Fruit fly (Drosophila melanogaster): ENCODE measurements around the gene nkd.

nkd gene

dm6 chr3L:19032676-19033075, 12.6 kb downstream of the nkd start:
- no peak for TF ChIP-seq noc (tag; optimal IDR thresholded peaks at IDR 0.05)

dm6 chr3L:19031858-19032257, 13.4 kb downstream of the nkd start:
- no peak for TF ChIP-seq noc (tag; optimal IDR thresholded peaks at IDR 0.05)

- TF ChIP-seq noc (tag; optimal IDR thresholded peaks at IDR 0.05), result no peak
Observed at dm6 chr3L:19027172-19027571, 18.1 kb downstream of the nkd start.

dm6 chr3L:19024800-19025199, 20.4 kb downstream of the nkd start:
- TF ChIP-seq noc (tag; optimal IDR thresholded peaks at IDR 0.05), result no peak

dm6 chr3L:19021701-19022100, 23.5 kb downstream of the nkd start:
- no peak for TF ChIP-seq noc (tag; optimal IDR thresholded peaks at IDR 0.05)

dm6 chr3L:19020467-19020866, 24.8 kb downstream of the nkd start:
- no peak for TF ChIP-seq noc (tag; optimal IDR thresholded peaks at IDR 0.05)

dm6 chr3L:19019308-19019749, 25.9 kb downstream of the nkd start:
- TF ChIP-seq noc (tag; optimal IDR thresholded peaks at IDR 0.05), result peak; percentile 86

dm6 chr3L:19018440-19018839, 26.8 kb downstream of the nkd start:
- no peak for TF ChIP-seq noc (tag; optimal IDR thresholded peaks at IDR 0.05)

dm6 chr3L:19016805-19017161, 28.5 kb downstream of the nkd start:
- TF ChIP-seq noc (tag; optimal IDR thresholded peaks at IDR 0.05), result no peak

- peak; percentile 65 for TF ChIP-seq noc (tag; optimal IDR thresholded peaks at IDR 0.05)
Observed at dm6 chr3L:19016133-19016804, 29.0 kb downstream of the nkd start.

dm6 chr3L:19015454-19016054, 29.7 kb downstream of the nkd start:
- peak; percentile 90 for TF ChIP-seq noc (tag; optimal IDR thresholded peaks at IDR 0.05)

- no peak for TF ChIP-seq noc (tag; optimal IDR thresholded peaks at IDR 0.05)
Observed at dm6 chr3L:19014802-19015201, 30.4 kb downstream of the nkd start.

dm6 chr3L:19014090-19014489, 31.2 kb downstream of the nkd start:
- no peak for TF ChIP-seq noc (tag; optimal IDR thresholded peaks at IDR 0.05)

- no peak for TF ChIP-seq noc (tag; optimal IDR thresholded peaks at IDR 0.05)
Observed at dm6 chr3L:19013086-19013752, 32.0 kb downstream of the nkd start.

- TF ChIP-seq noc (tag; optimal IDR thresholded peaks at IDR 0.05), result no peak
Observed at dm6 chr3L:19011174-19011573, 34.1 kb downstream of the nkd start.

dm6 chr3L:19005396-19005795, 39.9 kb downstream of the nkd start:
- no peak for TF ChIP-seq noc (tag; optimal IDR thresholded peaks at IDR 0.05)

dm6 chr3L:19004120-19004519, 41.1 kb downstream of the nkd start:
- no peak for TF ChIP-seq noc (tag; optimal IDR thresholded peaks at IDR 0.05)
